Worm (Caenorhabditis elegans): Measurements from ENCODE around the gene K01B6.4.

Gene K01B6.4

ce11 chrIII:9289815-9290214 is 7.4 kb downstream of the K01B6.4 start (continued):
- TF ChIP-seq madf-5 (GFP tag; IDR thresholded peaks at IDR 0.05) (no peak), attf-4 (tag; optimal IDR thresholded peaks at IDR 0.05) (no peak), zfp-2 (tag; optimal IDR thresholded peaks at IDR 0.05) (no peak), dmd-6 (GFP tag; IDR thresholded peaks at IDR 0.05) (peak; percentile 95), daf-16 (GFP tag; optimal IDR thresholded peaks at IDR 0.05) (no peak), daf-16 (tag; optimal IDR thresholded peaks at IDR 0.05) (peak; percentile 76), ceh-44 (GFP tag; IDR thresholded peaks at IDR 0.05) (no peak), ces-1 (GFP tag; optimal IDR thresholded peaks at IDR 0.05) (no peak), nhr-6 (tag; optimal IDR thresholded peaks at IDR 0.05) (no peak)

DNA sequence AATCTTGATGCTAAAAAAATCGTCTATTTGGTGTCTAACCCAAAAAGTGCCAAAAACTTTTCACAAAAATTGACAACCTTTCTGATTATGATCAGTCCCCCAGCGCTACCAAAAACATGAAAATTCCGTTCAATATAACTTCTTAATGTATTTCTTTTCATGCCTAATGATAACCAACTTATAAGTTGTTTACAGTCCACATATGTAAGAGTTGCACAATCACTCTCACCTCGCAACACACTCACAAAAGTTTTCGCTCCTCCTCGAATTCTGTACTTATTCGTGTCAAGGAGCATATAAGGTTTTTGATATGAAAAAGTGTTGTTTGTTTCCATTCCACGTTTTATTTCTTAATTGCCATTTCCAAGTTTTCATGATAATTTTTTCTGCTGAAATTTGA is 8.7 kb downstream of the K01B6.4 start:
- TF ChIP-seq mep-1 (tag; optimal IDR thresholded peaks at IDR 0.05) (no peak), dmd-6 (GFP tag; IDR thresholded peaks at IDR 0.05) (0 out of 2 replicates have a peak, but pooled peaks have one; percentile 9), pqm-1 (tag; optimal IDR thresholded peaks at IDR 0.05) (peak; percentile 53), tag-97 (GFP tag; IDR thresholded peaks at IDR 0.05) (no peak), zag-1 (tag; optimal IDR thresholded peaks at IDR 0.05) (no peak), T20F7.1 (GFP tag; optimal IDR thresholded peaks at IDR 0.05) (no peak), skn-1 (tag; optimal IDR thresholded peaks at IDR 0.05) (no peak), daf-16 (GFP tag; optimal IDR thresholded peaks at IDR 0.05) (no peak), daf-16 (tag; optimal IDR thresholded peaks at IDR 0.05) (peak; percentile 92), daf-8 (GFP tag; IDR thresholded peaks at IDR 0.05) (no peak), nhr-41 (GFP tag; IDR thresholded peaks at IDR 0.05) (no peak), madf-5 (GFP tag; IDR thresholded peaks at IDR 0.05) (no peak)

ce11 chrIII:9281480-9281879 is 15.8 kb downstream of the K01B6.4 start, which contains the start of gene fozi-1:
Gene fozi-1, plus strand, starts transcription at chrIII:9281780.
- no peak for TF ChIP-seq zfp-2 (tag; optimal IDR thresholded peaks at IDR 0.05)
- no peak for TF ChIP-seq nhr-6 (tag; optimal IDR thresholded peaks at IDR 0.05)
- no peak for TF ChIP-seq zag-1 (tag; optimal IDR thresholded peaks at IDR 0.05)
- TF ChIP-seq saeg-2 (GFP tag; IDR thresholded peaks at IDR 0.05) = no peak
- no peak for TF ChIP-seq daf-16 (GFP tag; optimal IDR thresholded peaks at IDR 0.05)
- TF ChIP-seq daf-16 (tag; optimal IDR thresholded peaks at IDR 0.05) = no peak
- TF ChIP-seq ceh-62 (tag; optimal IDR thresholded peaks at IDR 0.05) = no peak
- TF ChIP-seq mxl-3 (GFP tag; optimal IDR thresholded peaks at IDR 0.05) = no peak
- no peak for TF ChIP-seq aha-1 (tag)
- no peak for TF ChIP-seq lin-39 (tag; optimal IDR thresholded peaks at IDR 0.05)
- TF ChIP-seq zip-11 (GFP tag; IDR thresholded peaks at IDR 0.05) = no peak

DNA sequence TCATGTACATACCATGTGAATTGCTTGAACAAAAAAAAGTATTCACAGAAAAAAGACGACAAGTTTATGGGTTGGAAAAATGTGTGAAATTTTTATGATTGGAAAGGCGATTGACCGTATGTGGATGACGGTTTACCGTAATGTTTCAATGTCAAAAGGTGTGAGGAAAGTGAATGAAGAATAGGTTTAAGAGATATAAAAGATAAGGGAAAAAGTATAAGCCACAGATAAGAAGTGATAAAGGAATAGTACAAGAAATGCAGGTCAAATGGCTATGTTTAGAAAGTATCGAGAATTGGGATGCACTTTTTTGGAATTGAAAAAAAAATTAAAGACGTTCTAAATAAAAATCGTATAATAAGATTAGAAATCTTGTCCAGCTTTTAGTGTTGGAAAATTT is 19.4 kb downstream of the K01B6.4 start:
- TF ChIP-seq nhr-28 (tag; optimal IDR thresholded peaks at IDR 0.05) (peak; percentile 2), ceh-20 (GFP tag; IDR thresholded peaks at IDR 0.05) (no peak)

DNA sequence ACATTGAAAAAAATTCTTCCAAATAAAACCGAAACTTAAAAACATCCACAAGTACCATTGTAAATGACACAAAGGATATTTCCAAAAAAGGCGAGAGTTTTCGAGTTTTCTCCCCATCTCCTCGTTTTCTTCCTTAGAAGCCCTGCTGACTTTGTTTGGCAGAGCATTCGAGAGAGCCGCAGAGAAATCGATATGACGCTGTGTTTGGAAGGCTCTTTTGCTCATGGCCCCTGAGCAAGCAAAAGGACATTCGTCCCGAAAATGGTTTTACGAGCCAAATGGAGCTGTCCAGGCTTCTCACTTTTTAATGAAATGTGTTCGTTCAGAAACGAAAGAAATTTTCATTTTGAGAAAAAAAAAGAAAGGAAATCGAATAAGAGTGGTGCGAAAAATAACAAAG is 25.1 kb downstream of the K01B6.4 start:
- TF ChIP-seq lsy-2 (tag; optimal IDR thresholded peaks at IDR 0.05) (peak in 1 of 2 experiments; percentile 6), hmg-1.1 (GFP tag; IDR thresholded peaks at IDR 0.05) (0 out of 2 replicates have a peak, but pooled peaks have one; percentile 16), hlh-30 (tag; optimal IDR thresholded peaks at IDR 0.05; ENCODE audit: insufficient read depth) (peak; percentile 36), ces-1 (GFP tag; optimal IDR thresholded peaks at IDR 0.05) (no peak), sdz-12 (GFP tag; optimal IDR thresholded peaks at IDR 0.05) (no peak), ceh-62 (tag; optimal IDR thresholded peaks at IDR 0.05) (no peak)

DNA sequence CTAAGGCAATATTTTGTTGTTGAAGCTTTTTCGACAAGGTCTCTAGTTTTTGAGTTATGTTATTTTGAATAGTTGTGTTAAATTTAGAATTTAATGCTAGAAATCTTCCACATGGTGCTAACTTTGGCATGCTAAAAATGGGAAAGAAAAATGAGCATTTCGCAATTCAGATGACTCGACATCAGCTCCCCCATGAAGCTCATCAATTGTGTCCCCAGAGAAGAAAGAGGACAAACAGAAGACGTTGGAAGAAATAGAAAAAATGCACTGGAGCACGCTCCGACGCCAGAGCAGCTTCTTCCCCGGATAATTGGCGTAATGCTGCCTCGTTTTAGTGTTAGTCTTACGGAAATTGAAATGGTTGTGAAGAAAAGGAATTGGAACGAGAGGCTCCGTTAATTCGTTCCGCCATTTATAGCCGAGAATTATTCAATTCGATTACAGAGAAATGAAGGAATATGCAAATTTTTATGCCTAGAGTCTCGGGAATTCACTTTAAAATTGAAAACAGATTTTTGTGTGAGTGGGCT is 25.8 kb downstream of the K01B6.4 start:
- TF ChIP-seq sdz-12 (GFP tag; optimal IDR thresholded peaks at IDR 0.05) (no peak), daf-19 (GFP tag; conservative IDR thresholded peaks at IDR 0.05) (no peak), unc-62 (GFP tag; optimal IDR thresholded peaks at IDR 0.05 in 1 of 2) (peak in 1 of 2 experiments; percentile 90), unc-62 (tag; optimal IDR thresholded peaks at IDR 0.05) (no peak), ctbp-1 (GFP tag; IDR thresholded peaks at IDR 0.05) (0 out of 2 replicates have a peak, but pooled peaks have one; percentile 32)
